Worm (Caenorhabditis elegans) whole organism, L1 larva: ENCODE data around the gene C06B8.7.

Source experiments
- C16A3.4 ChIP-seq: fragments of 150-350 bp; optimal IDR thresholded peaks from 2 replicates; lab custom pipeline; 2014; ENCODE audit warnings: missing biosample characterization, missing genetic modification characterization
- ceh-90 ChIP-seq: sonication (generic microtip); optimal IDR thresholded peaks from 2 replicates; lab custom pipeline; 2016; ENCODE audit warnings: missing genetic modification characterization, missing compliant biosample characterization
- fkh-10 ChIP-seq: sonication (generic microtip); optimal IDR thresholded peaks from 2 replicates; lab custom pipeline; 2017; ENCODE audit warnings: missing biosample characterization, missing genetic modification reagents, missing genetic modification characterization
- mep-1 ChIP-seq: fragments of 150-350 bp; optimal IDR thresholded peaks from 2 replicates; lab custom pipeline; 2014; ENCODE audit warnings: missing biosample characterization, missing genetic modification characterization
- ztf-11 ChIP-seq, 2 experiments: sonication (generic microtip); optimal IDR thresholded peaks; 2 replicates each; lab custom pipeline; 2016 to 2017; ENCODE audit warnings: missing genetic modification characterization in 2 of 2, missing biosample characterization in 1 of 2, missing compliant biosample characterization in 1 of 2

DNA sequence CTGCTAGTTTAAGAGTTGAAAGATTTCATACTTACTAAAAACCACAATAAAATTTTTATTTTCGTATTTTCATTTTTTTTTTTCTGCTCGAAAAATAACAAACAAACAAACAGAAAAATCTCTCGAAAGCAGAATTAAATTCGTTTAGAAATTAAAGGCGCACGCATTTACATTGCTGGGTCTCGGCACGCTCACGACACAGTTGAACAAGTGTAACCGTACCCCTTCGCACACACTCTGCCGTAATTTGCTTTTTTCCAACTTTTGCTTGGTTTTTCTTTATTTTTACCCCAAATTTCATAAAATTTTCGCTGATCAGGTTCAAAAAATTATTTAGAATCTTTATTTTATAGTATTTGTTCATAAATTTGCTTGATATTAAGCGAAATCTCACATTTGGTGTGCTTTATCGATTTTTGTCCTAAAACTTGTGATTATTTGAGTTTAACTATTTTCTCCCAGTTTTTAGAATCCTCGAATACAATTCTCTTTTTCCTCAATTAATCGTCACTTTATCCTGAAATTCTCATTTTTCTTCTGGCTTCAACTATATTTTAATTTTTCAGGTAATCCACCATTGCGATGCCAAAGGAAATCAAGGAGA, 13.2 kb downstream of the C06B8.7 start, which contains the start of gene rpl-38:
- peak; percentile 35 for TF ChIP-seq fkh-10 (GFP tag; lab: Kevin White, UChicago)
- TF ChIP-seq C16A3.4 (tag; lab: Kevin White, UChicago) = peak; percentile 94
- TF ChIP-seq ztf-11 (tag; optimal IDR thresholded peaks at IDR 0.05; lab: Kevin White, UChicago) = peak in 1 of 2 experiments; percentile 18
- TF ChIP-seq ceh-90 = no peak
- TF ChIP-seq mep-1 (tag; lab: Kevin White, UChicago) = peak; percentile 91
